Fruit fly (Drosophila melanogaster) whole organism, pupa: Measurements from ENCODE around the gene CG7016.

ENCODE experiments used
- CG10348 ChIP-seq: fragments of 200-800 bp; sonication (Bioruptor generic); IDR thresholded peaks from 2 replicates; pipeline ENCODE4 v1.3.6; 2022; ENCODE audit warnings: missing biosample characterization, missing genetic modification characterization
- CG12605 ChIP-seq: fragments of 200-800 bp; sonication (Bioruptor generic); IDR thresholded peaks from 2 replicates; pipeline ENCODE4 v1.3.6; 2022; ENCODE audit warnings: missing biosample characterization, missing genetic modification characterization
- CG13204 ChIP-seq: fragments of 200-800 bp; sonication (Bioruptor generic); optimal IDR thresholded peaks from 2 replicates; lab custom pipeline; 2018; ENCODE audit warnings: missing biosample characterization, mild to moderate bottlenecking, missing genetic modification characterization, moderate library complexity
- CG9948 ChIP-seq: fragments of 200-800 bp; sonication (Bioruptor generic); optimal IDR thresholded peaks from 2 replicates; lab custom pipeline; 2018; ENCODE audit warnings: missing biosample characterization, mild to moderate bottlenecking, missing genetic modification characterization, moderate library complexity
- D1 ChIP-seq: fragments of 200-800 bp; sonication (Bioruptor generic); optimal IDR thresholded peaks from 2 replicates; lab custom pipeline; 2018; ENCODE audit warnings: missing biosample characterization, mild to moderate bottlenecking, missing genetic modification characterization, moderate library complexity
- EcR ChIP-seq: fragments of 200-800 bp; sonication (Bioruptor generic); optimal IDR thresholded peaks from 3 replicates; lab custom pipeline; 2019; ENCODE audit warnings: missing biosample characterization, missing genetic modification characterization, mild to moderate bottlenecking, moderate library complexity, missing genetic modification reagents
- Ets98B ChIP-seq: fragments of 200-800 bp; sonication (Bioruptor generic); IDR thresholded peaks from 2 replicates; pipeline ENCODE4 v1.3.6; 2022; ENCODE audit warnings: missing biosample characterization, missing genetic modification characterization
- Pif1B ChIP-seq: fragments of 200-800 bp; sonication (Bioruptor generic); optimal IDR thresholded peaks from 3 replicates; lab custom pipeline; 2016; ENCODE audit warnings: missing biosample characterization, missing genetic modification characterization
- Snoo ChIP-seq: fragments of 200-800 bp; sonication (Bioruptor generic); optimal IDR thresholded peaks from 3 replicates; lab custom pipeline; 2017; ENCODE audit warnings: missing biosample characterization, mild to moderate bottlenecking, missing genetic modification characterization, inconsistent platforms
- fd96Ca ChIP-seq: fragments of 200-800 bp; sonication (Bioruptor generic); IDR thresholded peaks from 3 replicates; pipeline ENCODE4 v1.3.6; 2022; ENCODE audit warnings: missing biosample characterization, missing genetic modification characterization
- gl ChIP-seq: fragments of 200-800 bp; sonication (Bioruptor generic); optimal IDR thresholded peaks from 2 replicates; lab custom pipeline; 2018; ENCODE audit warnings: missing biosample characterization, mild to moderate bottlenecking, missing genetic modification characterization
- rn ChIP-seq: fragments of 200-800 bp; sonication (Bioruptor generic); IDR thresholded peaks from 2 replicates; pipeline ENCODE4 v1.3.6; 2022; ENCODE audit warnings: missing biosample characterization, missing genetic modification characterization

dm6 chr3R:24867956-24868355, 5.2 kb downstream of the CG7016 start:
- TF ChIP-seq CG13204 (GFP tag; lab: Kevin White, UChicago): no peak
- TF ChIP-seq fd96Ca: no peak
- TF ChIP-seq rn: no peak
- no peak for TF ChIP-seq Pif1B (GFP tag; lab: Kevin White, UChicago)
- TF ChIP-seq Ets98B: no peak
- no peak for TF ChIP-seq CG9948 (tag; lab: Kevin White, UChicago)
- TF ChIP-seq EcR (GFP tag; lab: Kevin White, UChicago): no peak
- TF ChIP-seq CG12605: no peak
- no peak for TF ChIP-seq D1 (tag; lab: Kevin White, UChicago)
- TF ChIP-seq Snoo (tag; lab: Kevin White, UChicago): no peak
- no peak for TF ChIP-seq CG10348
- no peak for TF ChIP-seq gl (tag; lab: Kevin White, UChicago)
